Fruit fly (Drosophila melanogaster) whole organism, embryonic: ENCODE measurements around the gene Obp19a.
A peak's percentile ranks its signal among the peaks of the same experiment; 100 is the strongest.

Experiments
- Abd-B ChIP-seq: fragments of 200-800 bp; sonication (Bioruptor generic); optimal IDR thresholded peaks from 2 replicates; lab custom pipeline; 2018; ENCODE audit warnings: missing biosample characterization, mild to moderate bottlenecking, missing genetic modification characterization, moderate library complexity
- BEAF-32 ChIP-seq: fragments of 200-800 bp; sonication (Bioruptor generic); optimal IDR thresholded peaks from 3 replicates; lab custom pipeline; 2017; ENCODE audit warnings: missing biosample characterization, missing genetic modification characterization, mild to moderate bottlenecking, moderate library complexity, missing genetic modification reagents
- Bgb ChIP-seq: fragments of 200-800 bp; sonication (Bioruptor generic); IDR thresholded peaks from 2 replicates; pipeline ENCODE4 v1.3.6; 2022; ENCODE audit warnings: missing biosample characterization, missing genetic modification characterization; ENCODE audit not compliant: partially characterized antibody
- CG12155 ChIP-seq: fragments of 200-800 bp; sonication (Bioruptor generic); optimal IDR thresholded peaks from 3 replicates; lab custom pipeline; 2016; ENCODE audit warnings: missing biosample characterization, missing genetic modification characterization
- CG12391 ChIP-seq: fragments of 200-800 bp; sonication (Bioruptor generic); optimal IDR thresholded peaks from 3 replicates; lab custom pipeline; 2018; ENCODE audit warnings: missing biosample characterization, mild to moderate bottlenecking, missing genetic modification characterization, moderate library complexity
- CG12769 ChIP-seq: fragments of 200-800 bp; sonication (Bioruptor generic); optimal IDR thresholded peaks from 2 replicates; lab custom pipeline; 2019; ENCODE audit warnings: missing biosample characterization, mild to moderate bottlenecking, missing genetic modification characterization, moderate library complexity
- CG13287 ChIP-seq: fragments of 200-800 bp; sonication (Bioruptor generic); IDR thresholded peaks from 2 replicates; pipeline ENCODE4 v1.3.6; 2022; ENCODE audit warnings: missing biosample characterization, missing genetic modification characterization; ENCODE audit not compliant: partially characterized antibody
- CG14710 ChIP-seq: fragments of 200-800 bp; sonication (Bioruptor generic); optimal IDR thresholded peaks from 3 replicates; lab custom pipeline; 2019; ENCODE audit warnings: missing biosample characterization, mild to moderate bottlenecking, missing genetic modification characterization, moderate library complexity
- CG17912 ChIP-seq: fragments of 200-800 bp; sonication (Bioruptor generic); optimal IDR thresholded peaks from 2 replicates; lab custom pipeline; 2018; ENCODE audit warnings: missing biosample characterization, mild to moderate bottlenecking, missing genetic modification characterization
- CG1792 ChIP-seq: fragments of 200-800 bp; sonication (Bioruptor generic); optimal IDR thresholded peaks from 2 replicates; lab custom pipeline; 2016; ENCODE audit warnings: missing biosample characterization, missing genetic modification characterization
- CG1832 ChIP-seq: fragments of 200-800 bp; sonication (Bioruptor generic); optimal IDR thresholded peaks from 2 replicates; lab custom pipeline; 2017; ENCODE audit warnings: missing biosample characterization, mild to moderate bottlenecking, missing genetic modification characterization, inconsistent platforms
- CG30403 ChIP-seq: fragments of 200-800 bp; sonication (Bioruptor generic); optimal IDR thresholded peaks from 3 replicates; lab custom pipeline; 2016; ENCODE audit warnings: missing biosample characterization, missing genetic modification characterization
- CG31224 ChIP-seq: fragments of 200-800 bp; sonication (Bioruptor generic); IDR thresholded peaks from 2 replicates; pipeline ENCODE4 v1.3.6; 2022; ENCODE audit warnings: missing biosample characterization, missing genetic modification characterization
- CG33213 ChIP-seq: fragments of 200-800 bp; sonication (Bioruptor generic); optimal IDR thresholded peaks from 3 replicates; lab custom pipeline; 2016; ENCODE audit warnings: missing biosample characterization, missing genetic modification characterization
- CG42726 ChIP-seq: fragments of 200-800 bp; sonication (Bioruptor generic); IDR thresholded peaks from 2 replicates; pipeline ENCODE4 v1.3.6; 2022; ENCODE audit warnings: missing biosample characterization, missing genetic modification characterization; ENCODE audit not compliant: partially characterized antibody
- CG6272 ChIP-seq: fragments of 200-800 bp; sonication (Bioruptor generic); IDR thresholded peaks from 2 replicates; pipeline ENCODE4 v1.3.6; 2022; ENCODE audit warnings: missing biosample characterization, missing genetic modification characterization
- D19B ChIP-seq: fragments of 200-800 bp; sonication (Bioruptor generic); optimal IDR thresholded peaks from 2 replicates; lab custom pipeline; 2017; ENCODE audit warnings: missing biosample characterization, mild to moderate bottlenecking, missing genetic modification characterization
- Dad ChIP-seq: fragments of 200-800 bp; sonication (Bioruptor generic); optimal IDR thresholded peaks from 3 replicates; lab custom pipeline; 2016; ENCODE audit warnings: missing biosample characterization, missing genetic modification characterization
- Ets97D ChIP-seq: fragments of 200-800 bp; sonication (Bioruptor generic); optimal IDR thresholded peaks from 3 replicates; lab custom pipeline; 2016; ENCODE audit warnings: missing biosample characterization, missing genetic modification characterization
- HLH4C ChIP-seq: fragments of 200-800 bp; sonication (Bioruptor generic); IDR thresholded peaks from 3 replicates; pipeline ENCODE4 v1.3.6; 2022; ENCODE audit warnings: missing biosample characterization, missing genetic modification characterization; ENCODE audit not compliant: partially characterized antibody
- Hmx ChIP-seq: fragments of 200-800 bp; sonication (Bioruptor generic); optimal IDR thresholded peaks from 2 replicates; lab custom pipeline; 2016; ENCODE audit warnings: missing biosample characterization, missing genetic modification characterization
- MBD-R2 ChIP-seq: fragments of 200-800 bp; sonication (Bioruptor generic); IDR thresholded peaks from 2 replicates; pipeline ENCODE4 v1.3.6; 2022; ENCODE audit warnings: missing biosample characterization, missing genetic modification characterization
- Med ChIP-seq: fragments of 200-800 bp; sonication (Bioruptor generic); peaks from one replicate; lab custom pipeline; 2016; ENCODE audit warnings: missing biosample characterization, missing genetic modification characterization, mild to moderate bottlenecking, inconsistent platforms, moderate library complexity
- Nf-YC ChIP-seq: fragments of 200-800 bp; optimal IDR thresholded peaks from 3 replicates; lab custom pipeline; 2019; ENCODE audit warnings: missing biosample characterization, mild to moderate bottlenecking, missing genetic modification characterization, moderate library complexity
- Ptx1 ChIP-seq: fragments of 200-800 bp; sonication (Bioruptor generic); IDR thresholded peaks from 2 replicates; pipeline ENCODE4 v1.3.6; 2022; ENCODE audit warnings: missing biosample characterization, missing genetic modification characterization
- Scr ChIP-seq: fragments of 200-800 bp; sonication (Bioruptor generic); IDR thresholded peaks from 2 replicates; pipeline ENCODE4 v1.3.6; 2022; ENCODE audit warnings: missing biosample characterization, missing genetic modification characterization; ENCODE audit not compliant: partially characterized antibody
- Usf ChIP-seq: fragments of 200-800 bp; sonication (Bioruptor generic); optimal IDR thresholded peaks from 2 replicates; lab custom pipeline; 2017; ENCODE audit warnings: missing genotype, missing biosample characterization, missing genetic modification characterization
- amos ChIP-seq: fragments of 200-800 bp; sonication (Bioruptor generic); IDR thresholded peaks from 2 replicates; pipeline ENCODE4 v1.3.6; 2022; ENCODE audit warnings: missing biosample characterization, missing genetic modification characterization; ENCODE audit not compliant: partially characterized antibody
- aop ChIP-seq: fragments of 200-800 bp; sonication (Bioruptor generic); IDR thresholded peaks from 2 replicates; pipeline ENCODE4 v1.3.6; 2022; ENCODE audit warnings: missing biosample characterization, missing genetic modification characterization
- az2 ChIP-seq: fragments of 200-800 bp; sonication (Bioruptor generic); optimal IDR thresholded peaks from 3 replicates; lab custom pipeline; 2016; ENCODE audit warnings: missing biosample characterization, missing genetic modification characterization
- cg ChIP-seq: fragments of 200-800 bp; sonication (Bioruptor generic); optimal IDR thresholded peaks from 3 replicates; lab custom pipeline; 2019; ENCODE audit warnings: missing biosample characterization, mild to moderate bottlenecking, missing genetic modification characterization, moderate library complexity
- dmrt11E ChIP-seq: fragments of 200-800 bp; sonication (Bioruptor generic); optimal IDR thresholded peaks from 3 replicates; lab custom pipeline; 2018; ENCODE audit warnings: missing biosample characterization, mild to moderate bottlenecking, missing genetic modification characterization, moderate library complexity
- ems ChIP-seq: fragments of 200-800 bp; sonication (Bioruptor generic); optimal IDR thresholded peaks from 3 replicates; lab custom pipeline; 2016; ENCODE audit warnings: missing biosample characterization, missing genetic modification characterization
- hb ChIP-seq: fragments of 200-800 bp; sonication (Bioruptor generic); IDR thresholded peaks from 3 replicates; pipeline ENCODE4 v1.3.6; 2022; ENCODE audit warnings: missing biosample characterization, missing genetic modification characterization; ENCODE audit not compliant: partially characterized antibody
- inv ChIP-seq: fragments of 200-800 bp; sonication (Bioruptor generic); IDR thresholded peaks from 2 replicates; pipeline ENCODE4 v1.3.6; 2022; ENCODE audit warnings: missing biosample characterization, missing genetic modification characterization; ENCODE audit not compliant: partially characterized antibody
- kay ChIP-seq: fragments of 200-800 bp; sonication (Bioruptor generic); optimal IDR thresholded peaks from 2 replicates; lab custom pipeline; 2016; ENCODE audit warnings: missing biosample characterization, missing genetic modification characterization
- ken ChIP-seq: fragments of 200-800 bp; sonication (Bioruptor generic); IDR thresholded peaks from 3 replicates; pipeline ENCODE4 v1.3.6; 2022; ENCODE audit warnings: missing biosample characterization, missing genetic modification characterization
- otp ChIP-seq: fragments of 200-800 bp; sonication (Bioruptor generic); IDR thresholded peaks from 3 replicates; pipeline ENCODE4, ENCODE4 v1.3.6; 2022; ENCODE audit warnings: missing biosample characterization, missing genetic modification characterization
- p53 ChIP-seq: fragments of 200-800 bp; sonication (Bioruptor generic); optimal IDR thresholded peaks from 2 replicates; lab custom pipeline; 2016; ENCODE audit warnings: missing biosample characterization, missing genetic modification characterization
- pho ChIP-seq: fragments of 200-800 bp; sonication (Bioruptor generic); optimal IDR thresholded peaks from 2 replicates; lab custom pipeline; 2016; ENCODE audit warnings: missing biosample characterization, missing genetic modification characterization
- phol ChIP-seq: fragments of 200-800 bp; sonication (Bioruptor generic); optimal IDR thresholded peaks from 3 replicates; lab custom pipeline; 2018; ENCODE audit warnings: missing biosample characterization, mild to moderate bottlenecking, missing genetic modification characterization, moderate library complexity
- prd ChIP-seq, 3 experiments: fragments of >200 bp in 2 of 3; fragments of 200-800 bp in 1 of 3; sonication (Bioruptor generic) in 1 of 3; optimal IDR thresholded peaks in 2 of 3; IDR thresholded peaks in 1 of 3; 2 replicates in 2 of 3; 3 replicates in 1 of 3; pipeline versions ENCODE4 v1.3.6 to Lab custom; 2017 to 2022; ENCODE audit warnings: missing biosample characterization in 1 of 3, missing genetic modification characterization in 1 of 3
- sens ChIP-seq: fragments of 200-800 bp; sonication (Bioruptor generic); peaks from one replicate; lab custom pipeline; 2016; ENCODE audit warnings: missing biosample characterization, missing genetic modification characterization
- shn ChIP-seq: fragments of 200-800 bp; sonication (Bioruptor generic); optimal IDR thresholded peaks from 3 replicates; lab custom pipeline; 2016; ENCODE audit warnings: missing biosample characterization, missing genetic modification characterization
- sisA ChIP-seq: fragments of 200-800 bp; sonication (Bioruptor generic); IDR thresholded peaks from 2 replicates; pipeline ENCODE4 v1.3.6; 2022; ENCODE audit warnings: missing biosample characterization, missing genetic modification characterization
- ssp ChIP-seq: fragments of 200-800 bp; sonication (Bioruptor generic); IDR thresholded peaks from 2 replicates; pipeline ENCODE4 v1.3.6; 2022; ENCODE audit warnings: missing biosample characterization, missing genetic modification characterization
- sug ChIP-seq: fragments of 200-800 bp; optimal IDR thresholded peaks from 2 replicates; lab custom pipeline; 2019; ENCODE audit warnings: missing biosample characterization, mild to moderate bottlenecking, missing genetic modification characterization, moderate library complexity
- unc-4 ChIP-seq: fragments of 200-800 bp; sonication (Bioruptor generic); IDR thresholded peaks from 2 replicates; pipeline ENCODE4 v1.3.6; 2022; ENCODE audit warnings: missing biosample characterization, missing genetic modification characterization; ENCODE audit not compliant: partially characterized antibody
- vnd ChIP-seq: fragments of 200-800 bp; sonication (Bioruptor generic); IDR thresholded peaks from 3 replicates; pipeline ENCODE4 v1.3.6; 2022; ENCODE audit warnings: missing biosample characterization, missing genetic modification characterization; ENCODE audit not compliant: partially characterized antibody

The Obp19a gene

dm6 chrX:20423747-20424165, 8.2 kb downstream of the Obp19a start, which contains the start of the genes Pp4-19C and cactin (continued):
- TF ChIP-seq ems (GFP tag; lab: Kevin White, UChicago) (no peak), Hmx (GFP tag; lab: Kevin White, UChicago) (no peak), prd (optimal IDR thresholded peaks at IDR 0.05; lab: Kevin White, UChicago) (no peak), prd (GFP tag; IDR thresholded peaks at IDR 0.05; lab: Robert Waterston, UW) (peak; percentile 40; the same call in 1 of the 3 replicates), CG1832 (GFP tag; lab: Kevin White, UChicago) (no peak), CG12391 (tag; lab: Kevin White, UChicago) (peak; percentile 34), vnd (peak; percentile 90), sug (tag; lab: Kevin White, UChicago) (no peak), phol (tag; lab: Kevin White, UChicago) (peak; percentile 69), otp (GFP tag; lab: Robert Waterston, UW) (no peak), MBD-R2 (GFP tag; lab: Robert Waterston, UW) (peak; percentile 53; the same call in 1 of the 2 replicates), inv (peak; percentile 84), p53 (GFP tag; lab: Kevin White, UChicago) (no peak), sisA (GFP tag; lab: Robert Waterston, UW) (0 out of 2 replicates have a peak, but pooled peaks have one; percentile 25), Ptx1 (GFP tag; lab: Robert Waterston, UW) (peak; percentile 31; the same call in 1 of the 2 replicates), Med (peak; percentile 88), CG6272 (GFP tag; lab: Robert Waterston, UW) (peak; percentile 11; the same call in 1 of the 2 replicates), sens (peak; percentile 79), Abd-B (GFP tag; lab: Kevin White, UChicago) (peak; percentile 48), Scr (GFP tag; lab: Robert Waterston, UW) (peak; percentile 91), kay (GFP tag; lab: Kevin White, UChicago) (peak; percentile 71), pho (GFP tag; lab: Kevin White, UChicago) (peak; percentile 19), ken (no peak), CG12155 (GFP tag; lab: Kevin White, UChicago) (peak; percentile 15), Bgb (GFP tag; lab: Robert Waterston, UW) (peak; percentile 76), Nf-YC (peak; percentile 81), unc-4 (peak; percentile 83), az2 (GFP tag; lab: Kevin White, UChicago) (peak; percentile 1), Dad (GFP tag; lab: Kevin White, UChicago) (no peak), amos (GFP tag; lab: Robert Waterston, UW) (peak; percentile 80), CG14710 (tag; lab: Kevin White, UChicago) (peak; percentile 60), CG12769 (tag; lab: Kevin White, UChicago) (no peak), CG17912 (GFP tag; lab: Kevin White, UChicago) (no peak), CG13287 (GFP tag; lab: Robert Waterston, UW) (peak; percentile 86), D19B (GFP tag; lab: Kevin White, UChicago) (no peak), Usf (GFP tag; lab: Kevin White, UChicago) (no peak), Ets97D (GFP tag; lab: Kevin White, UChicago) (peak; percentile 30), aop (GFP tag; lab: Robert Waterston, UW) (no peak), CG1792 (GFP tag; lab: Kevin White, UChicago) (peak; percentile 28), cg (peak; percentile 49), CG33213 (GFP tag; lab: Kevin White, UChicago) (no peak), BEAF-32 (GFP tag; lab: Kevin White, UChicago) (peak; percentile 93), CG30403 (GFP tag; lab: Kevin White, UChicago) (peak; percentile 46), HLH4C (GFP tag; lab: Robert Waterston, UW) (peak; percentile 95), shn (GFP tag; lab: Kevin White, UChicago) (peak; percentile 1), CG42726 (peak; percentile 61; the same call in 1 of the 2 replicates), hb (peak; percentile 89), dmrt11E (peak; percentile 28), CG31224 (GFP tag; lab: Robert Waterston, UW) (no peak), ssp (GFP tag; lab: Robert Waterston, UW) (peak; percentile 88)
